Worm (Caenorhabditis elegans) whole organism, young adult: ENCODE results near the gene T19D12.1.

Experiments used
- B0261.1 ChIP-seq: sonication (generic microtip); optimal IDR thresholded peaks from 2 replicates; lab custom pipeline; 2016; ENCODE audit warnings: mild to moderate bottlenecking, missing genetic modification characterization, moderate library complexity, missing compliant biosample characterization
- F10E7.11 ChIP-seq: sonication (generic microtip); optimal IDR thresholded peaks from 2 replicates; lab custom pipeline; 2017; ENCODE audit warnings: mild to moderate bottlenecking, missing genetic modification characterization, moderate library complexity, missing compliant biosample characterization
- F33H1.4 ChIP-seq: fragments of 200-800 bp; sonication (Bioruptor generic); IDR thresholded peaks from 2 replicates; pipeline ENCODE4 v1.3.6; 2022; ENCODE audit warnings: missing genetic modification reagents, missing genetic modification characterization, missing compliant biosample characterization
- F57A8.1 ChIP-seq: fragments of 200-800 bp; sonication (Bioruptor generic); optimal IDR thresholded peaks from 2 replicates; lab custom pipeline; 2018; ENCODE audit warnings: mild to moderate bottlenecking, missing genetic modification characterization, moderate library complexity, missing compliant biosample characterization
- T26A5.8 ChIP-seq: sonication (generic microtip); optimal IDR thresholded peaks from 2 replicates; lab custom pipeline; 2016; ENCODE audit warnings: missing genetic modification characterization, missing compliant biosample characterization
- Y53G8AR.9 ChIP-seq: fragments of 200-800 bp; sonication (Bioruptor generic); conservative IDR thresholded peaks from 2 replicates; pipeline ENCODE4 v1.3.6; 2022; ENCODE audit warnings: missing genetic modification reagents, missing genetic modification characterization, missing compliant biosample characterization
- Y56A3A.18 ChIP-seq: fragments of 200-800 bp; sonication (Bioruptor generic); IDR thresholded peaks from 2 replicates; pipeline ENCODE4 v1.3.6; 2022; ENCODE audit warnings: missing genetic modification reagents, missing genetic modification characterization, missing compliant biosample characterization
- Y95B8A.8 ChIP-seq: fragments of 200-800 bp; sonication (Bioruptor generic); IDR thresholded peaks from 2 replicates; pipeline ENCODE4 v1.3.6; 2022; ENCODE audit warnings: missing genetic modification reagents, missing genetic modification characterization, missing compliant biosample characterization
- ZK185.1 ChIP-seq: sonication (generic microtip); optimal IDR thresholded peaks from 2 replicates; lab custom pipeline; 2016; ENCODE audit warnings: mild to moderate bottlenecking, missing genetic modification characterization, missing compliant biosample characterization; ENCODE audit not compliant: poor library complexity, severe bottlenecking
- aptf-2 ChIP-seq: fragments of 200-800 bp; sonication (Bioruptor generic); conservative IDR thresholded peaks from 2 replicates; pipeline ENCODE4 v1.3.6; 2022; ENCODE audit warnings: missing genetic modification reagents, missing genetic modification characterization, missing compliant biosample characterization
- atf-7 ChIP-seq: sonication (generic microtip); optimal IDR thresholded peaks from 2 replicates; lab custom pipeline; 2017; ENCODE audit warnings: mild to moderate bottlenecking, missing genetic modification characterization, missing compliant biosample characterization
- attf-6 ChIP-seq: fragments of 200-800 bp; sonication (Bioruptor generic); IDR thresholded peaks from 2 replicates; pipeline ENCODE4 v1.3.6; 2022; ENCODE audit warnings: missing genetic modification reagents, missing genetic modification characterization, missing compliant biosample characterization
- ccch-3 ChIP-seq: fragments of 200-800 bp; sonication (Bioruptor generic); optimal IDR thresholded peaks from 2 replicates; lab custom pipeline; 2018; ENCODE audit warnings: mild to moderate bottlenecking, missing genetic modification characterization, missing compliant biosample characterization
- cebp-1 ChIP-seq, 2 experiments: fragments of 200-800 bp in 1 of 2; sonication (Bioruptor generic) in 1 of 2; sonication (generic microtip) in 1 of 2; IDR thresholded peaks in 1 of 2; optimal IDR thresholded peaks in 1 of 2; 2 replicates each; pipeline versions ENCODE4 v1.3.6 to Lab custom; 2017 to 2022; ENCODE audit warnings: missing compliant biosample characterization in 2 of 2, missing genetic modification characterization in 2 of 2, mild to moderate bottlenecking in 1 of 2, missing genetic modification reagents in 1 of 2, moderate library complexity in 1 of 2
- ceh-100 ChIP-seq: fragments of 200-800 bp; sonication (Bioruptor generic); IDR thresholded peaks from 2 replicates; pipeline ENCODE4 v1.3.6; 2022; ENCODE audit warnings: missing genetic modification reagents, missing genetic modification characterization, missing compliant biosample characterization
- ceh-40 ChIP-seq: fragments of 200-800 bp; sonication (Bioruptor generic); IDR thresholded peaks from 2 replicates; pipeline ENCODE4 v1.3.6; 2022; ENCODE audit warnings: missing genetic modification characterization, missing compliant biosample characterization
- dpff-1 ChIP-seq: sonication (generic microtip); optimal IDR thresholded peaks from 2 replicates; lab custom pipeline; 2017; ENCODE audit warnings: mild to moderate bottlenecking, missing genetic modification characterization, missing compliant biosample characterization
- efl-1 ChIP-seq: fragments of 150-350 bp; optimal IDR thresholded peaks from 2 replicates; lab custom pipeline; 2014; ENCODE audit warnings: missing biosample characterization, missing genetic modification reagents, missing genetic modification characterization
- egl-44 ChIP-seq: fragments of 200-800 bp; sonication (Bioruptor generic); IDR thresholded peaks from 2 replicates; pipeline ENCODE4 v1.3.6; 2022; ENCODE audit warnings: missing genetic modification reagents, missing genetic modification characterization, missing compliant biosample characterization
- egrh-3 ChIP-seq: fragments of 200-800 bp; sonication (Bioruptor generic); IDR thresholded peaks from 2 replicates; pipeline ENCODE4 v1.3.6; 2022; ENCODE audit warnings: missing genetic modification reagents, missing genetic modification characterization, missing compliant biosample characterization
- ets-4 ChIP-seq: fragments of 200-800 bp; sonication (Bioruptor generic); optimal IDR thresholded peaks from 2 replicates; lab custom pipeline; 2018; ENCODE audit warnings: mild to moderate bottlenecking, missing genetic modification characterization, missing compliant biosample characterization
- him-1 ChIP-seq: sonication (generic microtip); optimal IDR thresholded peaks from 2 replicates; lab custom pipeline; 2016; ENCODE audit warnings: missing genotype, missing genetic modification reagents, missing genetic modification characterization, missing compliant biosample characterization
- hmg-1.2 ChIP-seq: fragments of 200-800 bp; sonication (Bioruptor generic); IDR thresholded peaks from 2 replicates; pipeline ENCODE4 v1.3.6; 2022; ENCODE audit warnings: missing genetic modification reagents, missing genetic modification characterization, missing compliant biosample characterization
- hmg-20 ChIP-seq: fragments of 200-800 bp; sonication (Bioruptor generic); IDR thresholded peaks from 2 replicates; pipeline ENCODE4 v1.3.6; 2022; ENCODE audit warnings: missing genetic modification reagents, missing genetic modification characterization, missing compliant biosample characterization
- let-607 ChIP-seq, 2 experiments: fragments of 200-800 bp in 1 of 2; sonication (Bioruptor generic) in 1 of 2; sonication (generic microtip) in 1 of 2; optimal IDR thresholded peaks; 2 replicates each; lab custom pipeline; 2016 to 2018; ENCODE audit warnings: mild to moderate bottlenecking in 2 of 2, missing compliant biosample characterization in 2 of 2, missing genetic modification characterization in 2 of 2, moderate library complexity in 2 of 2, missing genotype in 1 of 2
- lsl-1 ChIP-seq: fragments of 200-800 bp; sonication (Bioruptor generic); optimal IDR thresholded peaks from 2 replicates; lab custom pipeline; 2018; ENCODE audit warnings: mild to moderate bottlenecking, missing genetic modification characterization, moderate library complexity, missing compliant biosample characterization
- madf-6 ChIP-seq: fragments of 200-800 bp; sonication (Bioruptor generic); IDR thresholded peaks from 2 replicates; pipeline ENCODE4 v1.3.6; 2022; ENCODE audit warnings: missing genetic modification reagents, missing genetic modification characterization, missing compliant biosample characterization
- madf-8 ChIP-seq: fragments of 200-800 bp; sonication (Bioruptor generic); conservative IDR thresholded peaks from 2 replicates; pipeline ENCODE4 v1.3.6; 2022; ENCODE audit warnings: missing genetic modification reagents, missing genetic modification characterization, missing compliant biosample characterization
- nfya-1 ChIP-seq: sonication (generic microtip); optimal IDR thresholded peaks from 2 replicates; lab custom pipeline; 2017; ENCODE audit warnings: antibody characterized with exemption, missing compliant biosample characterization, missing genetic modification characterization, borderline replicate concordance; ENCODE audit not compliant: insufficient read depth
- nfyb-1 ChIP-seq: fragments of 200-800 bp; sonication (Bioruptor generic); IDR thresholded peaks from 2 replicates; pipeline ENCODE4 v1.3.6; 2022; ENCODE audit warnings: missing genetic modification reagents, missing genetic modification characterization, missing compliant biosample characterization
- nhr-80 ChIP-seq: sonication (generic microtip); optimal IDR thresholded peaks from 2 replicates; lab custom pipeline; 2016; ENCODE audit warnings: missing genetic modification characterization, missing compliant biosample characterization
- nhr-90 ChIP-seq: sonication (generic microtip); optimal IDR thresholded peaks from 2 replicates; lab custom pipeline; 2016; ENCODE audit warnings: missing genotype, mild to moderate bottlenecking, missing genetic modification characterization, missing compliant biosample characterization
- rcor-1 ChIP-seq: fragments of 200-800 bp; sonication (Bioruptor generic); IDR thresholded peaks from 2 replicates; pipeline ENCODE4 v1.3.6; 2022; ENCODE audit warnings: missing genetic modification reagents, missing genetic modification characterization, missing compliant biosample characterization
- repo-1 ChIP-seq: sonication (generic microtip); optimal IDR thresholded peaks from 2 replicates; lab custom pipeline; 2017; ENCODE audit warnings: mild to moderate bottlenecking, missing genetic modification characterization, missing compliant biosample characterization
- sdz-38 ChIP-seq: sonication (generic microtip); optimal IDR thresholded peaks from 2 replicates; lab custom pipeline; 2016; ENCODE audit warnings: missing genotype, missing genetic modification characterization, missing compliant biosample characterization
- sea-2 ChIP-seq: fragments of 200-800 bp; sonication (Bioruptor generic); IDR thresholded peaks from 2 replicates; pipeline ENCODE4 v1.3.6; 2022; ENCODE audit warnings: missing genetic modification characterization, missing compliant biosample characterization
- snpc-1.1 ChIP-seq: sonication (generic microtip); optimal IDR thresholded peaks from 2 replicates; lab custom pipeline; 2017; ENCODE audit warnings: missing genetic modification characterization, mild to moderate bottlenecking, missing compliant biosample characterization, antibody characterized with exemption, moderate library complexity, missing genotype, missing genetic modification reagents; ENCODE audit not compliant: insufficient read depth
- snpc-3.4 ChIP-seq: sonication (generic microtip); optimal IDR thresholded peaks from 2 replicates; lab custom pipeline; 2017; ENCODE audit warnings: missing genetic modification characterization, mild to moderate bottlenecking, missing compliant biosample characterization, antibody characterized with exemption, moderate library complexity, missing genotype, missing genetic modification reagents
- snpc-4 ChIP-seq, 5 experiments: fragments of 150-350 bp in 1 of 5; sonication (generic microtip) in 4 of 5; optimal IDR thresholded peaks; 2 replicates each; lab custom pipeline; 2014 to 2018; ENCODE audit warnings: missing genetic modification characterization in 5 of 5, missing biosample characterization in 3 of 5, antibody characterized with exemption in 2 of 5, mild to moderate bottlenecking in 2 of 5, missing compliant biosample characterization in 2 of 5, missing genotype in 2 of 5, moderate library complexity in 2 of 5, missing genetic modification reagents in 1 of 5
- sptf-2 ChIP-seq: fragments of 200-800 bp; sonication (Bioruptor generic); optimal IDR thresholded peaks from 2 replicates; lab custom pipeline; 2018; ENCODE audit warnings: mild to moderate bottlenecking, missing genetic modification characterization, missing compliant biosample characterization
- tbx-9 ChIP-seq: sonication (generic microtip); optimal IDR thresholded peaks from 2 replicates; lab custom pipeline; 2016; ENCODE audit warnings: borderline replicate concordance, missing genetic modification characterization, inconsistent platforms, missing compliant biosample characterization
- tlf-1 ChIP-seq: fragments of 200-800 bp; sonication (Bioruptor generic); optimal IDR thresholded peaks from 2 replicates; lab custom pipeline; 2018; ENCODE audit warnings: mild to moderate bottlenecking, missing genetic modification characterization, missing compliant biosample characterization
- unc-130 ChIP-seq: sonication (generic microtip); optimal IDR thresholded peaks from 2 replicates; lab custom pipeline; 2016; ENCODE audit warnings: missing genetic modification reagents, missing genetic modification characterization, missing compliant biosample characterization
- unc-62 ChIP-seq: fragments of 150-350 bp; optimal IDR thresholded peaks from 2 replicates; lab custom pipeline; 2014; ENCODE audit warnings: missing biosample characterization, missing genetic modification reagents, missing genetic modification characterization
- xnd-1 ChIP-seq: sonication (generic microtip); optimal IDR thresholded peaks from 2 replicates; lab custom pipeline; 2016; ENCODE audit warnings: missing genotype, missing genetic modification reagents, missing genetic modification characterization, missing compliant biosample characterization
- ztf-18 ChIP-seq: sonication (generic microtip); optimal IDR thresholded peaks from 2 replicates; lab custom pipeline; 2016; ENCODE audit warnings: missing genotype, mild to moderate bottlenecking, missing genetic modification characterization, missing compliant biosample characterization
- ztf-22 ChIP-seq: fragments of 200-800 bp; sonication (Bioruptor generic); optimal IDR thresholded peaks from 2 replicates; lab custom pipeline; 2018; ENCODE audit warnings: mild to moderate bottlenecking, missing genetic modification characterization, moderate library complexity, missing compliant biosample characterization

The T19D12.1 gene

ce11 chrII:6721581-6721980, 54.9 kb downstream of the T19D12.1 start (continued):
- TF ChIP-seq nfyb-1 (GFP tag; lab: Robert Waterston, UW) = no peak
- peak; percentile 85 for TF ChIP-seq B0261.1
- TF ChIP-seq ccch-3 (GFP tag; lab: Kevin White, UChicago) = no peak
- no peak for TF ChIP-seq ets-4
- TF ChIP-seq rcor-1 (GFP tag; lab: Robert Waterston, UW) = no peak
- TF ChIP-seq tlf-1 (GFP tag; lab: Kevin White, UChicago) = no peak
- no peak for TF ChIP-seq nfya-1
- no peak for TF ChIP-seq F57A8.1 (GFP tag; lab: Kevin White, UChicago)
- TF ChIP-seq hmg-1.2 = peak; percentile 67
- TF ChIP-seq repo-1 (tag; lab: Kevin White, UChicago) = peak; percentile 19
- TF ChIP-seq Y56A3A.18 (GFP tag; lab: Robert Waterston, UW) = no peak
- TF ChIP-seq nhr-80 (tag; lab: Kevin White, UChicago) = no peak
- TF ChIP-seq madf-6 = 0 out of 2 replicates have a peak, but pooled peaks have one; percentile 51
- TF ChIP-seq atf-7 = peak; percentile 4
- no peak for TF ChIP-seq hmg-20 (GFP tag; lab: Robert Waterston, UW)
- no peak for TF ChIP-seq tbx-9 (tag; lab: Kevin White, UChicago)
- peak; percentile 32 for TF ChIP-seq ZK185.1
- no peak for TF ChIP-seq unc-130 (GFP tag; lab: Kevin White, UChicago)
- TF ChIP-seq ceh-100 (GFP tag; lab: Robert Waterston, UW) = 0 out of 2 replicates have a peak, but pooled peaks have one; percentile 24
- no peak; the same call in 1 of the 2 replicates for TF ChIP-seq F33H1.4 (GFP tag; lab: Robert Waterston, UW)
- TF ChIP-seq xnd-1 (tag; lab: Kevin White, UChicago) = no peak
- no peak for TF ChIP-seq sptf-2 (GFP tag; lab: Kevin White, UChicago)
- TF ChIP-seq ceh-40 (GFP tag; lab: Robert Waterston, UW) = no peak
- no peak for TF ChIP-seq F10E7.11 (tag; lab: Kevin White, UChicago)
- no peak for TF ChIP-seq cebp-1 (GFP tag; IDR thresholded peaks at IDR 0.05; lab: Robert Waterston, UW)
- TF ChIP-seq cebp-1 (tag; optimal IDR thresholded peaks at IDR 0.05; lab: Kevin White, UChicago) = no peak
- TF ChIP-seq attf-6 = no peak
- no peak for TF ChIP-seq aptf-2 (GFP tag; lab: Robert Waterston, UW)
- TF ChIP-seq egrh-3 (GFP tag; lab: Robert Waterston, UW) = peak; percentile 44; the same call in 1 of the 2 replicates
- TF ChIP-seq ztf-18 (tag; lab: Kevin White, UChicago) = peak; percentile 13
- no peak for TF ChIP-seq madf-8
- TF ChIP-seq egl-44 (GFP tag; lab: Robert Waterston, UW) = no peak
- no peak for TF ChIP-seq lsl-1 (GFP tag; lab: Kevin White, UChicago)
- TF ChIP-seq ztf-22 (GFP tag; lab: Kevin White, UChicago) = no peak
- TF ChIP-seq unc-62 (GFP tag; lab: Kevin White, UChicago) = no peak
- no peak for TF ChIP-seq sea-2 (GFP tag; lab: Robert Waterston, UW)
- no peak for TF ChIP-seq sdz-38 (tag; lab: Kevin White, UChicago)
- TF ChIP-seq him-1 (tag; lab: Kevin White, UChicago) = peak; percentile 88
- no peak for TF ChIP-seq dpff-1 (tag; lab: Kevin White, UChicago)
- no peak for TF ChIP-seq Y53G8AR.9 (GFP tag; lab: Robert Waterston, UW)
- TF ChIP-seq let-607 (tag; optimal IDR thresholded peaks at IDR 0.05; lab: Kevin White, UChicago) = no peak
- peak; percentile 14 for TF ChIP-seq snpc-1.1 (tag; lab: Kevin White, UChicago)
- TF ChIP-seq snpc-4 (GFP tag; optimal IDR thresholded peaks at IDR 0.05; lab: Kevin White, UChicago) = no peak
- TF ChIP-seq snpc-4 (tag; optimal IDR thresholded peaks at IDR 0.05; lab: Kevin White, UChicago) = no peak
- no peak for TF ChIP-seq Y95B8A.8
- no peak for TF ChIP-seq nhr-90 (tag; lab: Kevin White, UChicago)
- peak; percentile 12 for TF ChIP-seq snpc-3.4 (tag; lab: Kevin White, UChicago)
- TF ChIP-seq efl-1 = no peak
- no peak for TF ChIP-seq T26A5.8 (tag; lab: Kevin White, UChicago)
